Fruit fly (Drosophila melanogaster): ENCODE data around the gene CG15347.

CG15347 gene

dm6 chrX:8492849-8493248 is 32.2 kb upstream of the CG15347 start (continued):
- TF ChIP-seq cyc (GFP tag; optimal IDR thresholded peaks at IDR 0.05), result peak; percentile 74
- TF ChIP-seq topi (GFP tag; optimal IDR thresholded peaks at IDR 0.05), result peak; percentile 70
- TF ChIP-seq fd85E (GFP tag; optimal IDR thresholded peaks at IDR 0.05), result peak; percentile 57
- TF ChIP-seq CG8632 (GFP tag; optimal IDR thresholded peaks at IDR 0.05), result peak; percentile 78
- peak; percentile 71 for TF ChIP-seq CG3032 (tag; optimal IDR thresholded peaks at IDR 0.05)
- peak; percentile 84 for TF ChIP-seq OdsH (GFP tag; optimal IDR thresholded peaks at IDR 0.05)
- peak; percentile 47 for TF ChIP-seq CG6854 (GFP tag; optimal IDR thresholded peaks at IDR 0.05)
- peak; percentile 75 for TF ChIP-seq achi (GFP tag; optimal IDR thresholded peaks at IDR 0.05)
- TF ChIP-seq pdm3 (GFP tag; optimal IDR thresholded peaks at IDR 0.05), result peak; percentile 81
- TF ChIP-seq CG32006 (GFP tag; optimal IDR thresholded peaks at IDR 0.05), result peak; percentile 86
- peak; percentile 73 for TF ChIP-seq CG6792 (GFP tag; optimal IDR thresholded peaks at IDR 0.05)
- TF ChIP-seq net (GFP tag; optimal IDR thresholded peaks at IDR 0.05), result peak; percentile 76
- TF ChIP-seq CG3919 (GFP tag; optimal IDR thresholded peaks at IDR 0.05), result peak; percentile 84
- TF ChIP-seq vri (GFP tag; optimal IDR thresholded peaks at IDR 0.05), result peak; percentile 21
- TF ChIP-seq Hr39 (GFP tag; optimal IDR thresholded peaks at IDR 0.05), result peak; percentile 55
- TF ChIP-seq Eip75B (GFP tag; optimal IDR thresholded peaks at IDR 0.05), result peak; percentile 54
- TF ChIP-seq CG7368 (GFP tag; optimal IDR thresholded peaks at IDR 0.05), result peak; percentile 78
- TF ChIP-seq Gug (GFP tag; IDR thresholded peaks at IDR 0.05), result peak; percentile 86
- peak; percentile 88 for TF ChIP-seq CG8119 (GFP tag; IDR thresholded peaks at IDR 0.05)
- TF ChIP-seq CG15336 (GFP tag; IDR thresholded peaks at IDR 0.05), result peak; percentile 87
- TF ChIP-seq fd59A (GFP tag; optimal IDR thresholded peaks at IDR 0.05), result peak; percentile 62
- TF ChIP-seq CG6163 (GFP tag; IDR thresholded peaks at IDR 0.05), result peak; percentile 93
- peak; percentile 61 for TF ChIP-seq lz (GFP tag; optimal IDR thresholded peaks at IDR 0.05)
- TF ChIP-seq Smox (GFP tag; optimal IDR thresholded peaks at IDR 0.05), result peak; percentile 64
- TF ChIP-seq Ets21C (GFP tag; optimal IDR thresholded peaks at IDR 0.05), result peak; percentile 28
- TF ChIP-seq CG16779 (tag; optimal IDR thresholded peaks at IDR 0.05), result peak; percentile 37
- no peak for TF ChIP-seq fkh (GFP tag; optimal IDR thresholded peaks at IDR 0.05)
- peak; percentile 73 for TF ChIP-seq CG6276 (GFP tag; optimal IDR thresholded peaks at IDR 0.05)
- peak; percentile 68 for TF ChIP-seq CG6808 (GFP tag; optimal IDR thresholded peaks at IDR 0.05)

- peak; percentile 21 for TF ChIP-seq CG1621 (tag; optimal IDR thresholded peaks at IDR 0.05)
- peak; percentile 25 for TF ChIP-seq CG6808 (GFP tag; optimal IDR thresholded peaks at IDR 0.05)
- TF ChIP-seq cyc (GFP tag; optimal IDR thresholded peaks at IDR 0.05), result peak; percentile 36
- TF ChIP-seq CG31627 (GFP tag; optimal IDR thresholded peaks at IDR 0.05), result peak; percentile 56
- no peak for TF ChIP-seq fd85E (GFP tag; optimal IDR thresholded peaks at IDR 0.05)
- TF ChIP-seq OdsH (GFP tag; optimal IDR thresholded peaks at IDR 0.05), result peak; percentile 45
- TF ChIP-seq Ets96B (tag; optimal IDR thresholded peaks at IDR 0.05), result peak; percentile 47
- TF ChIP-seq CG11762 (GFP tag; optimal IDR thresholded peaks at IDR 0.05; ENCODE audit: insufficient read depth), result no peak
- TF ChIP-seq topi (GFP tag; optimal IDR thresholded peaks at IDR 0.05), result peak; percentile 41
- peak; percentile 25 for TF ChIP-seq acj6 (GFP tag; optimal IDR thresholded peaks at IDR 0.05)
- TF ChIP-seq dac (GFP tag; optimal IDR thresholded peaks at IDR 0.05), result peak; percentile 21
- no peak for TF ChIP-seq CG11294 (GFP tag; IDR thresholded peaks at IDR 0.05)
- TF ChIP-seq pdm3 (GFP tag; optimal IDR thresholded peaks at IDR 0.05), result peak; percentile 59
- TF ChIP-seq CG3919 (GFP tag; optimal IDR thresholded peaks at IDR 0.05), result peak; percentile 42
- TF ChIP-seq fkh (GFP tag; optimal IDR thresholded peaks at IDR 0.05), result no peak
- peak; percentile 51 for TF ChIP-seq Sox102F (GFP tag; optimal IDR thresholded peaks at IDR 0.05)
- TF ChIP-seq CG8119 (GFP tag; IDR thresholded peaks at IDR 0.05), result peak; percentile 48; the same call in 1 of the 3 replicates
- peak; percentile 65 for TF ChIP-seq CG6276 (GFP tag; optimal IDR thresholded peaks at IDR 0.05)
- peak; percentile 19 for TF ChIP-seq Sox15 (GFP tag; optimal IDR thresholded peaks at IDR 0.05)
- peak; percentile 59 for TF ChIP-seq CG6163 (GFP tag; IDR thresholded peaks at IDR 0.05)
- TF ChIP-seq CG11902 (GFP tag; optimal IDR thresholded peaks at IDR 0.05), result no peak
- peak; percentile 20 for TF ChIP-seq Hr38 (GFP tag; optimal IDR thresholded peaks at IDR 0.05)
- peak; percentile 29; the same call in 1 of the 2 replicates for TF ChIP-seq Gug (GFP tag; IDR thresholded peaks at IDR 0.05)
- peak; percentile 62 for TF ChIP-seq lz (GFP tag; optimal IDR thresholded peaks at IDR 0.05)
- peak; percentile 70 for TF ChIP-seq Smox (GFP tag; optimal IDR thresholded peaks at IDR 0.05)
- peak; percentile 67 for TF ChIP-seq dsx (GFP tag; optimal IDR thresholded peaks at IDR 0.05; ENCODE audit: poor library complexity, severe bottlenecking)
- TF ChIP-seq Ets21C (GFP tag; optimal IDR thresholded peaks at IDR 0.05), result peak; percentile 55
- TF ChIP-seq Blimp-1 (GFP tag; optimal IDR thresholded peaks at IDR 0.05), result no peak
- TF ChIP-seq Eip78C (GFP tag), result peak; percentile 85
- no peak for TF ChIP-seq CG10669 (GFP tag; optimal IDR thresholded peaks at IDR 0.05)
- TF ChIP-seq salr (GFP tag; optimal IDR thresholded peaks at IDR 0.05), result peak in 1 of 2 experiments; percentile 59
- peak; percentile 50 for TF ChIP-seq CG6792 (GFP tag; optimal IDR thresholded peaks at IDR 0.05)
- peak; percentile 81 for TF ChIP-seq svp (GFP tag)
- TF ChIP-seq Sox14 (GFP tag; optimal IDR thresholded peaks at IDR 0.05), result peak; percentile 51
Measured at dm6 chrX:8491452-8492046, 30.9 kb upstream of the CG15347 start.
